Worm (Caenorhabditis elegans) whole organism, L2 larva: ENCODE data around the gene dnpp-1.

Experiments used
- aly-2 ChIP-seq: fragments of 150-350 bp; optimal IDR thresholded peaks from 2 replicates; lab custom pipeline; 2014; ENCODE audit warnings: missing biosample characterization, missing genetic modification characterization
- blmp-1 ChIP-seq: sonication (generic microtip); optimal IDR thresholded peaks from 2 replicates; lab custom pipeline; 2017; ENCODE audit warnings: missing genetic modification characterization, mild to moderate bottlenecking, missing compliant biosample characterization, antibody characterized with exemption, moderate library complexity; ENCODE audit not compliant: insufficient read depth
- ceh-82 ChIP-seq: fragments of 150-350 bp; optimal IDR thresholded peaks from 2 replicates; lab custom pipeline; 2014; ENCODE audit warnings: missing biosample characterization, missing genetic modification characterization
- lsy-2 ChIP-seq, 2 experiments: fragments of 150-350 bp in 1 of 2; sonication (generic microtip) in 1 of 2; optimal IDR thresholded peaks; 2 replicates each; lab custom pipeline; 2014 to 2017; ENCODE audit warnings: missing biosample characterization in 2 of 2, missing genetic modification characterization in 2 of 2
- nhr-237 ChIP-seq: fragments of 150-350 bp; optimal IDR thresholded peaks from 2 replicates; lab custom pipeline; 2014; ENCODE audit warnings: missing biosample characterization, missing genetic modification characterization

- TF ChIP-seq lsy-2 (tag; optimal IDR thresholded peaks at IDR 0.05; lab: Kevin White, UChicago) (peak in 1 of 2 experiments; percentile 76), ceh-82 (tag; lab: Kevin White, UChicago) (no peak), nhr-237 (tag; lab: Kevin White, UChicago) (no peak), aly-2 (no peak), blmp-1 (tag; lab: Kevin White, UChicago) (peak; percentile 52)
Measured at ce11 chrIII:5878215-5878614, 14.6 kb upstream of the dnpp-1 start, which contains the start of the genes mig-21 and F01F1.2.
